Worm (Caenorhabditis elegans) whole organism, early embryonic: ENCODE measurements around the gene C50C3.5.

ENCODE experiments used
- B0310.2 ChIP-seq: sonication (generic microtip); optimal IDR thresholded peaks from 2 replicates; lab custom pipeline; 2016; ENCODE audit warnings: mild to moderate bottlenecking, missing genetic modification characterization, missing compliant biosample characterization
- F13C5.2 ChIP-seq: sonication (generic microtip); optimal IDR thresholded peaks from 2 replicates; lab custom pipeline; 2017; ENCODE audit warnings: mild to moderate bottlenecking, missing genetic modification characterization, inconsistent platforms, missing compliant biosample characterization
- aly-1 ChIP-seq: sonication (generic microtip); optimal IDR thresholded peaks from 2 replicates; lab custom pipeline; 2016; ENCODE audit warnings: missing genetic modification characterization, missing compliant biosample characterization
- ama-1 ChIP-seq: fragments of 150-350 bp; optimal IDR thresholded peaks from 2 replicates; lab custom pipeline; 2014
- ceh-13 ChIP-seq: fragments of 200-800 bp; sonication (Bioruptor generic); optimal IDR thresholded peaks from 2 replicates; lab custom pipeline; 2018; ENCODE audit warnings: mild to moderate bottlenecking, missing genetic modification characterization, missing compliant biosample characterization
- ceh-36 ChIP-seq: sonication (generic microtip); optimal IDR thresholded peaks from 2 replicates; lab custom pipeline; 2016; ENCODE audit warnings: missing genetic modification characterization, inconsistent platforms, missing compliant biosample characterization
- ets-7 ChIP-seq: sonication (generic microtip); optimal IDR thresholded peaks from 2 replicates; lab custom pipeline; 2016; ENCODE audit warnings: missing genotype, missing genetic modification characterization, missing compliant biosample characterization
- flt-1 ChIP-seq: fragments of 200-800 bp; sonication (Bioruptor generic); IDR thresholded peaks from 2 replicates; pipeline ENCODE4 v1.3.6; 2022; ENCODE audit warnings: missing genetic modification characterization, missing compliant biosample characterization
- hmbx-1 ChIP-seq: sonication (generic microtip); optimal IDR thresholded peaks from 2 replicates; lab custom pipeline; 2016; ENCODE audit warnings: mild to moderate bottlenecking, missing genetic modification characterization, missing compliant biosample characterization
- hmg-4 ChIP-seq: fragments of 200-800 bp; sonication (Bioruptor generic); optimal IDR thresholded peaks from 2 replicates; lab custom pipeline; 2018; ENCODE audit warnings: mild to moderate bottlenecking, missing genetic modification characterization, missing compliant biosample characterization
- hnd-1 ChIP-seq: sonication (generic microtip); optimal IDR thresholded peaks from 2 replicates; lab custom pipeline; 2016; ENCODE audit warnings: missing genetic modification characterization, missing compliant biosample characterization
- pes-1 ChIP-seq: fragments of 200-800 bp; sonication (Bioruptor generic); IDR thresholded peaks from 2 replicates; pipeline ENCODE4 v1.3.6; 2022; ENCODE audit warnings: missing genetic modification reagents, missing genetic modification characterization, missing compliant biosample characterization
- scrt-1 ChIP-seq: fragments of 200-800 bp; sonication (Bioruptor generic); IDR thresholded peaks from 2 replicates; pipeline ENCODE4 v1.3.6; 2022; ENCODE audit warnings: missing genetic modification characterization, missing compliant biosample characterization
- sea-1 ChIP-seq: fragments of 200-800 bp; sonication (Bioruptor generic); conservative IDR thresholded peaks from 2 replicates; pipeline ENCODE4 v1.3.6; 2022; ENCODE audit warnings: missing genetic modification characterization, missing compliant biosample characterization
- tbx-11 ChIP-seq: fragments of 200-800 bp; sonication (Bioruptor generic); IDR thresholded peaks from 2 replicates; pipeline ENCODE4 v1.3.6; 2022; ENCODE audit warnings: missing genetic modification characterization, missing compliant biosample characterization
- tbx-37 ChIP-seq: fragments of 200-800 bp; sonication (Bioruptor generic); conservative IDR thresholded peaks from 2 replicates; pipeline ENCODE4 v1.3.6; 2022; ENCODE audit warnings: missing genetic modification reagents, missing genetic modification characterization, missing compliant biosample characterization
- tra-4 ChIP-seq: sonication (generic microtip); optimal IDR thresholded peaks from 2 replicates; lab custom pipeline; 2017; ENCODE audit warnings: missing genetic modification characterization, missing compliant biosample characterization

C50C3.5 gene

ce11 chrIII:8178924-8179323 is at the start of gene C50C3.5:
Gene C50C3.5, plus strand, starts transcription at chrIII:8179224.
- TF ChIP-seq F13C5.2: no peak
- no peak for TF ChIP-seq hnd-1
- TF ChIP-seq ets-7 (tag; lab: Kevin White, UChicago): no peak
- TF ChIP-seq scrt-1: no peak
- no peak for TF ChIP-seq B0310.2
- TF ChIP-seq tbx-37 (GFP tag; lab: Robert Waterston, UW): no peak
- no peak for TF ChIP-seq tra-4
- TF ChIP-seq hmbx-1 (tag; lab: Kevin White, UChicago): no peak
- TF ChIP-seq ceh-13 (GFP tag; lab: Kevin White, UChicago): no peak
- no peak for TF ChIP-seq sea-1 (GFP tag; lab: Robert Waterston, UW)
- no peak for TF ChIP-seq pes-1 (GFP tag; lab: Robert Waterston, UW)
- no peak for TF ChIP-seq ama-1 (lab: Kevin White, UChicago)
- TF ChIP-seq hmg-4 (GFP tag; lab: Kevin White, UChicago): no peak
- TF ChIP-seq flt-1 (GFP tag; lab: Robert Waterston, UW): no peak

- TF ChIP-seq hmg-4 (GFP tag; lab: Kevin White, UChicago) (peak; percentile 2), hnd-1 (no peak), F13C5.2 (peak; percentile 17), ceh-13 (GFP tag; lab: Kevin White, UChicago) (no peak), hmbx-1 (tag; lab: Kevin White, UChicago) (no peak)
Observed at ce11 chrIII:8130177-8130902, 48.7 kb upstream of the C50C3.5 start, which contains the start of the genes rpl-21 and C14B9.10. Gene rpl-21, minus strand, starts transcription at chrIII:8130227. Gene C14B9.10, plus strand, starts transcription at chrIII:8130852.

ce11 chrIII:8132496-8132895 is 46.5 kb upstream of the C50C3.5 start:
- peak; percentile 51 for TF ChIP-seq hmg-4 (GFP tag; lab: Kevin White, UChicago)
- TF ChIP-seq hnd-1: no peak

- TF ChIP-seq ama-1 (lab: Kevin White, UChicago): no peak
- TF ChIP-seq scrt-1: no peak
- no peak for TF ChIP-seq ets-7 (tag; lab: Kevin White, UChicago)
- TF ChIP-seq tbx-11: no peak
- TF ChIP-seq tra-4: no peak
- TF ChIP-seq sea-1 (GFP tag; lab: Robert Waterston, UW): no peak
- no peak for TF ChIP-seq aly-1 (tag; lab: Kevin White, UChicago)
- no peak for TF ChIP-seq ceh-36 (tag; lab: Kevin White, UChicago)
- no peak for TF ChIP-seq ceh-13 (GFP tag; lab: Kevin White, UChicago)
- TF ChIP-seq flt-1 (GFP tag; lab: Robert Waterston, UW): no peak
- TF ChIP-seq pes-1 (GFP tag; lab: Robert Waterston, UW): no peak
- no peak for TF ChIP-seq F13C5.2
- TF ChIP-seq hmbx-1 (tag; lab: Kevin White, UChicago): no peak
- no peak for TF ChIP-seq tbx-37 (GFP tag; lab: Robert Waterston, UW)
- TF ChIP-seq hnd-1: no peak
- TF ChIP-seq hmg-4 (GFP tag; lab: Kevin White, UChicago): no peak
- no peak for TF ChIP-seq B0310.2
Observed at ce11 chrIII:8133346-8133745, 45.7 kb upstream of the C50C3.5 start, which contains the start of gene C14B9.2. Gene C14B9.2, plus strand, starts transcription at chrIII:8133665.

ce11 chrIII:8136517-8137099 is 42.4 kb upstream of the C50C3.5 start:
- TF ChIP-seq flt-1 (GFP tag; lab: Robert Waterston, UW) (no peak), ama-1 (lab: Kevin White, UChicago) (peak; percentile 46)

- no peak for TF ChIP-seq ama-1 (lab: Kevin White, UChicago)
- no peak for TF ChIP-seq B0310.2
- no peak for TF ChIP-seq tbx-37 (GFP tag; lab: Robert Waterston, UW)
- no peak for TF ChIP-seq hmbx-1 (tag; lab: Kevin White, UChicago)
- no peak for TF ChIP-seq pes-1 (GFP tag; lab: Robert Waterston, UW)
- TF ChIP-seq F13C5.2: no peak
- TF ChIP-seq scrt-1: no peak
- TF ChIP-seq ceh-36 (tag; lab: Kevin White, UChicago): no peak
- TF ChIP-seq flt-1 (GFP tag; lab: Robert Waterston, UW): no peak
- no peak for TF ChIP-seq tra-4
- no peak for TF ChIP-seq tbx-11
- TF ChIP-seq sea-1 (GFP tag; lab: Robert Waterston, UW): no peak
- TF ChIP-seq ets-7 (tag; lab: Kevin White, UChicago): no peak
- no peak for TF ChIP-seq hnd-1
- no peak for TF ChIP-seq ceh-13 (GFP tag; lab: Kevin White, UChicago)
- no peak for TF ChIP-seq aly-1 (tag; lab: Kevin White, UChicago)
- TF ChIP-seq hmg-4 (GFP tag; lab: Kevin White, UChicago): no peak
Observed at ce11 chrIII:8137777-8138176, 41.2 kb upstream of the C50C3.5 start, which contains the start of gene hsp-12.2. Gene hsp-12.2, plus strand, starts transcription at chrIII:8138077.

ce11 chrIII:8142217-8142616 is 36.8 kb upstream of the C50C3.5 start:
- TF ChIP-seq sea-1 (GFP tag; lab: Robert Waterston, UW): no peak
- TF ChIP-seq pes-1 (GFP tag; lab: Robert Waterston, UW): no peak
- TF ChIP-seq scrt-1: no peak
- TF ChIP-seq ets-7 (tag; lab: Kevin White, UChicago): no peak
- TF ChIP-seq flt-1 (GFP tag; lab: Robert Waterston, UW): no peak
- TF ChIP-seq tbx-37 (GFP tag; lab: Robert Waterston, UW): no peak
- no peak for TF ChIP-seq tbx-11
- TF ChIP-seq hnd-1: no peak
- no peak for TF ChIP-seq ama-1 (lab: Kevin White, UChicago)
- TF ChIP-seq B0310.2: no peak
- no peak for TF ChIP-seq ceh-36 (tag; lab: Kevin White, UChicago)
- no peak for TF ChIP-seq F13C5.2
- TF ChIP-seq hmg-4 (GFP tag; lab: Kevin White, UChicago): no peak
- no peak for TF ChIP-seq ceh-13 (GFP tag; lab: Kevin White, UChicago)
- TF ChIP-seq hmbx-1 (tag; lab: Kevin White, UChicago): no peak
- no peak for TF ChIP-seq tra-4
- no peak for TF ChIP-seq aly-1 (tag; lab: Kevin White, UChicago)
